Fruit fly (Drosophila melanogaster) whole organism, adult: ENCODE data around the gene CG32572.

Experiments used
- CG11617 ChIP-seq: fragments of 200-800 bp; sonication (Bioruptor generic); optimal IDR thresholded peaks from 2 replicates; lab custom pipeline; 2017; ENCODE audit warnings: mild to moderate bottlenecking, missing biosample characterization, missing genetic modification reagents, missing genetic modification characterization
- CG12768 ChIP-seq: fragments of 200-800 bp; sonication (Bioruptor generic); optimal IDR thresholded peaks from 2 replicates; lab custom pipeline; 2017; ENCODE audit warnings: missing biosample characterization, missing genetic modification characterization, mild to moderate bottlenecking, moderate library complexity, missing genetic modification reagents
- CG14711 ChIP-seq: fragments of 200-800 bp; sonication (Bioruptor generic); optimal IDR thresholded peaks from 2 replicates; lab custom pipeline; 2018; ENCODE audit warnings: missing biosample characterization, mild to moderate bottlenecking, missing genetic modification characterization, moderate library complexity
- CG1620 ChIP-seq: fragments of 200-800 bp; sonication (Bioruptor generic); optimal IDR thresholded peaks from 2 replicates; lab custom pipeline; 2016; ENCODE audit warnings: missing biosample characterization, missing genetic modification characterization
- CG33017 ChIP-seq: fragments of 200-800 bp; sonication (Bioruptor generic); optimal IDR thresholded peaks from 2 replicates; lab custom pipeline; 2018; ENCODE audit warnings: missing biosample characterization, mild to moderate bottlenecking, missing genetic modification characterization, moderate library complexity
- CG5204 ChIP-seq: fragments of 200-800 bp; sonication (Bioruptor generic); optimal IDR thresholded peaks from 2 replicates; lab custom pipeline; 2016; ENCODE audit warnings: missing biosample characterization, missing genetic modification characterization
- CG7045 ChIP-seq: fragments of 200-800 bp; sonication (Bioruptor generic); optimal IDR thresholded peaks from 2 replicates; lab custom pipeline; 2017; ENCODE audit warnings: missing biosample characterization, mild to moderate bottlenecking, missing genetic modification characterization
- CG7101 ChIP-seq: fragments of 200-800 bp; sonication (Bioruptor generic); optimal IDR thresholded peaks from 2 replicates; lab custom pipeline; 2018; ENCODE audit warnings: missing biosample characterization, mild to moderate bottlenecking, missing genetic modification characterization, moderate library complexity
- Clk ChIP-seq: fragments of 200-800 bp; sonication (Bioruptor generic); optimal IDR thresholded peaks from 2 replicates; lab custom pipeline; 2017; ENCODE audit warnings: missing biosample characterization, missing genetic modification characterization
- Crg-1 ChIP-seq: fragments of 200-800 bp; sonication (Bioruptor generic); optimal IDR thresholded peaks from 2 replicates; lab custom pipeline; 2016; ENCODE audit warnings: missing biosample characterization, missing genetic modification characterization
- Hr96 ChIP-seq: fragments of 200-800 bp; sonication (Bioruptor generic); optimal IDR thresholded peaks from 2 replicates; lab custom pipeline; 2016; ENCODE audit warnings: missing biosample characterization, missing genetic modification characterization
- Mnt ChIP-seq: fragments of 200-800 bp; sonication (Bioruptor generic); optimal IDR thresholded peaks from 2 replicates; lab custom pipeline; 2016; ENCODE audit warnings: missing biosample characterization, mild to moderate bottlenecking, missing genetic modification characterization
- bab1 ChIP-seq: fragments of 200-800 bp; sonication (Bioruptor generic); optimal IDR thresholded peaks from 3 replicates; lab custom pipeline; 2019; ENCODE audit warnings: missing biosample characterization, mild to moderate bottlenecking, missing genetic modification characterization, moderate library complexity
- cic ChIP-seq: fragments of 200-800 bp; sonication (Bioruptor generic); optimal IDR thresholded peaks from 2 replicates; lab custom pipeline; 2017; ENCODE audit warnings: missing biosample characterization, mild to moderate bottlenecking, missing genetic modification characterization, moderate library complexity
- cnc ChIP-seq, 2 experiments: fragments of >200 bp; optimal IDR thresholded peaks; 2 replicates each; lab custom pipeline; 2017
- kay ChIP-seq: fragments of 200-800 bp; sonication (Bioruptor generic); peaks from one replicate; lab custom pipeline; 2016; ENCODE audit warnings: missing biosample characterization, missing genetic modification characterization, borderline replicate concordance
- ovo ChIP-seq: fragments of 200-800 bp; sonication (Bioruptor generic); optimal IDR thresholded peaks from 2 replicates; lab custom pipeline; 2016; ENCODE audit warnings: missing biosample characterization, missing genetic modification characterization
- pad ChIP-seq: fragments of 200-800 bp; sonication (Bioruptor generic); optimal IDR thresholded peaks from 3 replicates; lab custom pipeline; 2017; ENCODE audit warnings: missing biosample characterization, missing genetic modification characterization, mild to moderate bottlenecking, moderate library complexity, missing genetic modification reagents
- tj ChIP-seq: fragments of 200-800 bp; sonication (Bioruptor generic); optimal IDR thresholded peaks from 3 replicates; lab custom pipeline; 2017; ENCODE audit warnings: missing biosample characterization, mild to moderate bottlenecking, missing genetic modification characterization, moderate library complexity
- toe ChIP-seq: fragments of 200-800 bp; sonication (Bioruptor generic); optimal IDR thresholded peaks from 2 replicates; lab custom pipeline; 2016; ENCODE audit warnings: missing biosample characterization, missing genetic modification characterization

CG32572 gene

dm6 chrX:16750712-16751578 is 30.0 kb downstream of the CG32572 start:
- TF ChIP-seq Clk (GFP tag; lab: Kevin White, UChicago) (no peak), CG7045 (GFP tag; lab: Kevin White, UChicago) (peak; percentile 49), Crg-1 (GFP tag; lab: Kevin White, UChicago) (no peak), CG14711 (tag; lab: Kevin White, UChicago) (peak; percentile 56), CG7101 (tag; lab: Kevin White, UChicago) (peak; percentile 76), toe (GFP tag; lab: Kevin White, UChicago) (no peak), CG33017 (peak; percentile 51), Hr96 (GFP tag; lab: Kevin White, UChicago) (peak; percentile 41), pad (GFP tag; lab: Kevin White, UChicago) (peak; percentile 57), kay (GFP tag; lab: Kevin White, UChicago) (peak; percentile 79), cic (GFP tag; lab: Kevin White, UChicago) (no peak), Mnt (GFP tag; lab: Kevin White, UChicago) (peak; percentile 12), CG1620 (GFP tag; lab: Kevin White, UChicago) (peak; percentile 22), cnc (optimal IDR thresholded peaks at IDR 0.05; lab: Kevin White, UChicago) (no peak), CG11617 (GFP tag; lab: Kevin White, UChicago) (peak; percentile 63), CG5204 (GFP tag; lab: Kevin White, UChicago) (peak; percentile 40), bab1 (GFP tag; lab: Kevin White, UChicago) (peak; percentile 89), ovo (GFP tag; lab: Kevin White, UChicago) (no peak), tj (peak; percentile 46), CG12768 (GFP tag; lab: Kevin White, UChicago) (no peak)

dm6 chrX:16751579-16752156 is 30.7 kb downstream of the CG32572 start, which contains the start of gene goe:
TSS of gene goe (minus strand) at chrX:16751910.
- peak; percentile 78 for TF ChIP-seq CG14711 (tag; lab: Kevin White, UChicago)
- peak; percentile 66 for TF ChIP-seq kay (GFP tag; lab: Kevin White, UChicago)
- no peak for TF ChIP-seq CG12768 (GFP tag; lab: Kevin White, UChicago)
- peak; percentile 94 for TF ChIP-seq ovo (GFP tag; lab: Kevin White, UChicago)
- peak; percentile 84 for TF ChIP-seq bab1 (GFP tag; lab: Kevin White, UChicago)
- TF ChIP-seq CG5204 (GFP tag; lab: Kevin White, UChicago): peak; percentile 72
- TF ChIP-seq pad (GFP tag; lab: Kevin White, UChicago): peak; percentile 56
- peak; percentile 92 for TF ChIP-seq Hr96 (GFP tag; lab: Kevin White, UChicago)
- TF ChIP-seq cic (GFP tag; lab: Kevin White, UChicago): peak; percentile 22
- TF ChIP-seq Mnt (GFP tag; lab: Kevin White, UChicago): peak; percentile 74
- TF ChIP-seq CG33017: peak; percentile 7
- TF ChIP-seq CG11617 (GFP tag; lab: Kevin White, UChicago): peak; percentile 75
- TF ChIP-seq CG1620 (GFP tag; lab: Kevin White, UChicago): peak; percentile 90
- peak; percentile 46 for TF ChIP-seq tj
- TF ChIP-seq Clk (GFP tag; lab: Kevin White, UChicago): no peak
- no peak for TF ChIP-seq CG7045 (GFP tag; lab: Kevin White, UChicago)
- no peak for TF ChIP-seq cnc (optimal IDR thresholded peaks at IDR 0.05; lab: Kevin White, UChicago)
- peak; percentile 67 for TF ChIP-seq toe (GFP tag; lab: Kevin White, UChicago)
- TF ChIP-seq Crg-1 (GFP tag; lab: Kevin White, UChicago): peak; percentile 70
- peak; percentile 87 for TF ChIP-seq CG7101 (tag; lab: Kevin White, UChicago)

- TF ChIP-seq cnc (optimal IDR thresholded peaks at IDR 0.05; lab: Kevin White, UChicago) (no peak), CG14711 (tag; lab: Kevin White, UChicago) (no peak), CG1620 (GFP tag; lab: Kevin White, UChicago) (no peak), Clk (GFP tag; lab: Kevin White, UChicago) (no peak), ovo (GFP tag; lab: Kevin White, UChicago) (no peak), CG33017 (no peak), Hr96 (GFP tag; lab: Kevin White, UChicago) (no peak), kay (GFP tag; lab: Kevin White, UChicago) (no peak), toe (GFP tag; lab: Kevin White, UChicago) (no peak), CG7101 (tag; lab: Kevin White, UChicago) (no peak), tj (no peak), Crg-1 (GFP tag; lab: Kevin White, UChicago) (no peak), CG7045 (GFP tag; lab: Kevin White, UChicago) (no peak), CG11617 (GFP tag; lab: Kevin White, UChicago) (no peak), CG12768 (GFP tag; lab: Kevin White, UChicago) (no peak)
Observed at dm6 chrX:16753066-16753465, 32.1 kb downstream of the CG32572 start.

- no peak for TF ChIP-seq kay (GFP tag; lab: Kevin White, UChicago)
- no peak for TF ChIP-seq CG11617 (GFP tag; lab: Kevin White, UChicago)
- no peak for TF ChIP-seq CG12768 (GFP tag; lab: Kevin White, UChicago)
- TF ChIP-seq Crg-1 (GFP tag; lab: Kevin White, UChicago): no peak
- no peak for TF ChIP-seq bab1 (GFP tag; lab: Kevin White, UChicago)
- no peak for TF ChIP-seq Hr96 (GFP tag; lab: Kevin White, UChicago)
- no peak for TF ChIP-seq cnc (optimal IDR thresholded peaks at IDR 0.05; lab: Kevin White, UChicago)
- no peak for TF ChIP-seq toe (GFP tag; lab: Kevin White, UChicago)
- no peak for TF ChIP-seq tj
- TF ChIP-seq pad (GFP tag; lab: Kevin White, UChicago): no peak
- no peak for TF ChIP-seq CG5204 (GFP tag; lab: Kevin White, UChicago)
- no peak for TF ChIP-seq Clk (GFP tag; lab: Kevin White, UChicago)
- no peak for TF ChIP-seq CG7045 (GFP tag; lab: Kevin White, UChicago)
Observed at dm6 chrX:16757645-16758044, 36.7 kb downstream of the CG32572 start.
